Worm (Caenorhabditis elegans): ENCODE results near the gene srt-40.

DNA sequence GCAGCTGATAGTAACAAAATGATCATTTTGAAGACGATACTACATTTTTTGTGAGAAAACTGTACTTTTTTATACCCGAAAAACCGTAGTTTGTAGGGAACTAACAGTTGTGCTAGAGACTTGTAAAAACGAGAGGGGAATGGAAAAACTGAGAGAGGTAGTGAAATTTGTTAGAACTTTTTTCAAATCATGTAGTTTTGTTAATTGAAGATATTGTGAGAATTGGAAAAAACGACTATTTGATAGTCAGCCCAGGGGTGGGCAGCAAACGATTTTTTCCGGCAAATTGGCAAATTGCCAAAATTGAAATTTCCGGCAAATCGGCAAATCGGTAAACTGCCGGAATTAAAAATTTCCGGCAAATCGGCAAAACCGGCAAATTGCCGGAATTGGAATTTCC is 43.2 kb upstream of the srt-40 start, which contains the start of gene cyp-33C6:
- TF ChIP-seq flt-1 (GFP tag; IDR thresholded peaks at IDR 0.05) = no peak
- no peak for TF ChIP-seq cog-1 (tag; optimal IDR thresholded peaks at IDR 0.05)
- TF ChIP-seq ztf-23 (GFP tag; IDR thresholded peaks at IDR 0.05) = no peak
- no peak for TF ChIP-seq med-1 (GFP tag; optimal IDR thresholded peaks at IDR 0.05; ENCODE audit: insufficient read depth)
- no peak for TF ChIP-seq ref-1 (GFP tag; conservative IDR thresholded peaks at IDR 0.05)
- TF ChIP-seq T22C8.4 (GFP tag; IDR thresholded peaks at IDR 0.05) = no peak
- TF ChIP-seq ztf-29 (GFP tag; IDR thresholded peaks at IDR 0.05) = no peak

Data from whole organism, midembryonic.